Worm (Caenorhabditis elegans) whole organism, L1 larva: ENCODE measurements around the gene F31D5.7.

Experiments
- aly-2 ChIP-seq: fragments of 150-350 bp; optimal IDR thresholded peaks from 2 replicates; lab custom pipeline; 2014; ENCODE audit warnings: missing biosample characterization, missing genetic modification characterization
- ama-1 ChIP-seq: fragments of 150-350 bp; optimal IDR thresholded peaks from 2 replicates; lab custom pipeline; 2014
- efl-1 ChIP-seq, 4 experiments: fragments of 150-350 bp; optimal IDR thresholded peaks in 3 of 4; peaks in 1 of 4; 1 replicate in 1 of 4; 2 replicates in 3 of 4; lab custom pipeline; 2014; ENCODE audit warnings: missing biosample characterization in 2 of 4, missing genetic modification characterization in 2 of 4, missing genetic modification reagents in 2 of 4
- zag-1 ChIP-seq: fragments of 150-350 bp; optimal IDR thresholded peaks from 2 replicates; lab custom pipeline; 2014; ENCODE audit warnings: missing biosample characterization, missing genetic modification characterization

DNA sequence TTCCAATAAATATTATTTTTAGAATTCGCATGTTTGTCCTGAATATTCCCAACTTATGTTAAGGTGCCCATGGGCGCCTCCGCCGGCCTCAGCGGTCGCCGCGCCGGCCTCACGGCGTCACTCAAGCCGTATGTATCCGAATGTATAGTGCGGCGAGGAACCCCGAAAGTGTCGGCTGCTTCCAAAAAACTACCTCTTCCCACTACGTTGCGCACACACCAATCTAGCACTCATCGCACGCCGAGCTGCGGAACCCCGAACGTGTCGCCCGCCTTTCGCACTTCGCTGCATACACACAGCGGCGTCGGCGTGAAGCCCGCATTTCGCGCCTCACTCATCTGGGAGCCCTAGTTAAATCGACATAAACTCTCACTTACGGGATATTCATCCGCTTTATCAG is 43.4 kb upstream of the F31D5.7 start:
- TF ChIP-seq efl-1 (optimal IDR thresholded peaks at IDR 0.05; lab: Kevin White, UChicago) (no peak), efl-1 (GFP tag; optimal IDR thresholded peaks at IDR 0.05 in 1 of 2; lab: Kevin White, UChicago) (no peak), ama-1 (lab: Kevin White, UChicago) (no peak), aly-2 (tag; lab: Kevin White, UChicago) (no peak), zag-1 (tag; lab: Kevin White, UChicago) (no peak)
